Worm (Caenorhabditis elegans): ENCODE results near the gene R10D12.1.

DNA sequence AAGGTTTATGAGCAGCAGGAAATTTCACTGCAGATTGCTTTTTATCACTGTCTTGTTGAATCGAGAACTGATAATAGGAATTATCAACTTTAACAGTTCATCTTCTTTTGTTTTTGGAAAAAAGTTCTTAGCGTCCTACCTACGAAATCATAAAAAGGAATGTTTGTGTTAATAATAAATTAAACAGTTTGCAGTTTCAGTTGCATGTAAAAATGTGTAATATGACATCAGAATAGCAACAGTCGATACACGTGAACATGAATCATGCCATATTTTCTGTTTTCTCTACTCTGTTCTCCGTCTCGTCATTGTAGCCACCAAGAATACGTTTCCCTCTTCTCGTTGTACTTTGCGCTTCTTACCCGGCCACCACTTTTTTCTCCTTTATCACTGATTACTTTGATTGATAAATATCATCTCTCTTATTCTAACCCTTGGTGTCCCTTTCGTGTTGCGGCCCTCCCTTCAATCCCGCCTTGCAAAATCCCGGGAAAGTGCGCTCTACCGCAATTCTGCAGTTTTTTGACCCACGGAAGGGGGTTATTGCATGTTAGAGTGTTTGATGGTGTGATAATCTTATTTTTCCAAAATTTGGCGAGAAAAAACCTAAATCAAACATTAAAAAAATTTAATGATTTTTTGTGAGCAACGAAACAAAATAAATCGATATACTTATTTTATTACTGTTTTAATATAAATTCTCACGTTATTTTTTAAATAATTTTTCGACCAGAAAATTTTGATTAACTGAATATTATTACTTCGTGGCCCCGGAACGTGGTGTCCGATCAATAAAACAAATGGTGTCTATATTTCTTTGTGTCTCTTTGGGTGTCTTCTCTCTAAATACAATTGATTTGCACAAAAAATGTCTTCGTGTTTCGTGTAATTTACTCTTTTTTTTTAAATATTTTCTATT lies 41.7 kb downstream of the R10D12.1 start, which contains the start of gene sptl-3:
- TF ChIP-seq mab-5 (tag; optimal IDR thresholded peaks at IDR 0.05) (no peak), pha-4 (tag; optimal IDR thresholded peaks at IDR 0.05) (no peak), nhr-237 (tag; optimal IDR thresholded peaks at IDR 0.05) (no peak), lin-32 (GFP tag; optimal IDR thresholded peaks at IDR 0.05) (no peak)

Data from whole organism, mixed stage, embryonic.